Fruit fly (Drosophila melanogaster) Kc167 (cell line): ENCODE results near the gene Ptpmeg.

Experiments used
- Myc ChIP-seq: fragments of >200 bp; optimal IDR thresholded peaks from 2 replicates; lab custom pipeline; 2017; ENCODE audit warnings: missing external identifiers
- Sin3A ChIP-seq: fragments of >200 bp; optimal IDR thresholded peaks from 2 replicates; lab custom pipeline; 2018; ENCODE audit warnings: missing external identifiers
- h ChIP-seq: fragments of >200 bp; optimal IDR thresholded peaks from 3 replicates; lab custom pipeline; 2018; ENCODE audit warnings: missing external identifiers
- insv ChIP-seq: fragments of >200 bp; optimal IDR thresholded peaks from 3 replicates; lab custom pipeline; 2018; ENCODE audit warnings: missing external identifiers
- psq ChIP-seq: fragments of >200 bp; optimal IDR thresholded peaks from 2 replicates; lab custom pipeline; 2017; ENCODE audit warnings: missing external identifiers
- ttk ChIP-seq: sonication (Bioruptor generic); optimal IDR thresholded peaks from 2 replicates; lab custom pipeline; 2017; ENCODE audit warnings: missing external identifiers

Ptpmeg gene

dm6 chr3L:341052-341852 is 13.4 kb downstream of the Ptpmeg start:
- TF ChIP-seq insv (lab: Kevin White, UChicago): no peak

- TF ChIP-seq Sin3A (lab: Kevin White, UChicago): no peak
- no peak for TF ChIP-seq insv (lab: Kevin White, UChicago)
- TF ChIP-seq ttk: no peak
- no peak for TF ChIP-seq h (lab: Kevin White, UChicago)
- no peak for TF ChIP-seq Myc
- TF ChIP-seq psq (lab: Kevin White, UChicago): no peak
These were observed 14.9 kb downstream of the Ptpmeg start, which contains the start of gene mthl10 for dm6 chr3L:342839-343238. mthl10 (minus strand) TSS chr3L:342915.

dm6 chr3L:343316-343715 is 15.4 kb downstream of the Ptpmeg start:
- TF ChIP-seq ttk (no peak), Sin3A (lab: Kevin White, UChicago) (no peak), Myc (no peak), insv (lab: Kevin White, UChicago) (no peak), h (lab: Kevin White, UChicago) (no peak), psq (lab: Kevin White, UChicago) (no peak)

dm6 chr3L:346656-347640 is 19.1 kb downstream of the Ptpmeg start, which contains the start of gene mth:
mth (minus strand) TSS chr3L:346957.
- no peak for TF ChIP-seq insv (lab: Kevin White, UChicago)
- TF ChIP-seq h (lab: Kevin White, UChicago): no peak
- TF ChIP-seq Myc: no peak
- TF ChIP-seq psq (lab: Kevin White, UChicago): no peak
- TF ChIP-seq ttk: no peak
- no peak for TF ChIP-seq Sin3A (lab: Kevin White, UChicago)

dm6 chr3L:347641-348405 is 19.9 kb downstream of the Ptpmeg start:
- TF ChIP-seq ttk (no peak), Myc (no peak), Sin3A (lab: Kevin White, UChicago) (no peak), psq (lab: Kevin White, UChicago) (no peak), h (lab: Kevin White, UChicago) (no peak), insv (lab: Kevin White, UChicago) (no peak)

- TF ChIP-seq psq (lab: Kevin White, UChicago) (no peak), h (lab: Kevin White, UChicago) (no peak), Sin3A (lab: Kevin White, UChicago) (no peak), ttk (no peak), insv (lab: Kevin White, UChicago) (no peak), Myc (no peak)
These were observed 20.5 kb downstream of the Ptpmeg start for dm6 chr3L:348406-348743.

- no peak for TF ChIP-seq Myc
- no peak for TF ChIP-seq ttk
These were observed 21.9 kb downstream of the Ptpmeg start for dm6 chr3L:349751-350150.

- TF ChIP-seq psq (lab: Kevin White, UChicago): no peak
- TF ChIP-seq h (lab: Kevin White, UChicago): no peak
- TF ChIP-seq Myc: no peak
- no peak for TF ChIP-seq ttk
- no peak for TF ChIP-seq Sin3A (lab: Kevin White, UChicago)
These were observed 22.8 kb downstream of the Ptpmeg start for dm6 chr3L:350651-351228.

- TF ChIP-seq insv (lab: Kevin White, UChicago) (no peak), Myc (no peak), Sin3A (lab: Kevin White, UChicago) (no peak), psq (lab: Kevin White, UChicago) (no peak), h (lab: Kevin White, UChicago) (no peak), ttk (no peak)
These were observed 28.1 kb downstream of the Ptpmeg start, which contains the start of gene CG1231 for dm6 chr3L:356016-356472. CG1231 (plus strand) TSS chr3L:356422.

dm6 chr3L:357681-358080 is 29.8 kb downstream of the Ptpmeg start, which contains the start of gene Roc1b:
Roc1b (plus strand) TSS chr3L:357981.
- TF ChIP-seq psq (lab: Kevin White, UChicago): no peak
- no peak for TF ChIP-seq ttk
- TF ChIP-seq Myc: no peak
- TF ChIP-seq insv (lab: Kevin White, UChicago): no peak
- no peak for TF ChIP-seq Sin3A (lab: Kevin White, UChicago)
- TF ChIP-seq h (lab: Kevin White, UChicago): no peak

dm6 chr3L:361201-361600 is 33.3 kb downstream of the Ptpmeg start, which contains the start of the genes Cdc5 and CG1233:
Cdc5 (minus strand) TSS chr3L:361383.
CG1233 (plus strand) TSS chr3L:361472.
- TF ChIP-seq Myc: no peak
- no peak for TF ChIP-seq ttk
- no peak for TF ChIP-seq psq (lab: Kevin White, UChicago)
- no peak for TF ChIP-seq h (lab: Kevin White, UChicago)
- TF ChIP-seq insv (lab: Kevin White, UChicago): no peak
- no peak for TF ChIP-seq Sin3A (lab: Kevin White, UChicago)
